Fruit fly (Drosophila melanogaster) ovary, adult (tissue): ENCODE results near the gene CG31086.

Source experiments
- CG17801 ChIP-seq: fragments of 200-800 bp; optimal IDR thresholded peaks from 2 replicates; lab custom pipeline; 2019; ENCODE audit warnings: missing biosample characterization, mild to moderate bottlenecking, missing genetic modification characterization, moderate library complexity; ENCODE audit not compliant: partially characterized antibody

Gene CG31086

dm6 chr3R:26230016-26230415 is 45.0 kb downstream of the CG31086 start, which contains the start of gene CG12290:
Gene CG12290, plus strand, starts transcription at chr3R:26230248.
- TF ChIP-seq CG17801 (GFP tag; lab: Kevin White, UChicago): peak; percentile 52

DNA sequence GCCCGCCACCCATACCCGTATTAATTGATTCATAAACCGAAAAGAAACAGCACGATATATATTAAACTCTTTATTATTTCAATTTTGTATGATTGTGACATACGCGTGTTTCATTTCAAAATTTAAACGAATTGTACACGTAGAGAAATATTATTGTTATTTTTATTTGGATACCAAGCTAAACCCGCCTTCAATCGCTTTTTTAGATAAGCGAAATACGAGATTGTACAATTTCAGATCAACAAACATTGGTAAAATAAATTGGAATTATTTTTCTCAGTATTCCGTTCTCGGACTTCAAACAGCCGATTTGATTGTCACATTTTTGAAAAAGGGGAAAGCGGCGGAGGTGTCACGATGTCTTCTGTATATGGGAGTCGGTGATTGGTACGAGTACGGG is 50.0 kb downstream of the CG31086 start:
- no peak for TF ChIP-seq CG17801 (GFP tag; lab: Kevin White, UChicago)
